Fruit fly (Drosophila melanogaster) whole organism, embryonic: Measurements from ENCODE around the gene CG5790.
A peak's percentile ranks its signal among the peaks of the same experiment; 100 is the strongest.

Source experiments
- Atf3 ChIP-seq: fragments of 200-800 bp; sonication (Bioruptor generic); optimal IDR thresholded peaks from 3 replicates; lab custom pipeline; 2016; ENCODE audit warnings: missing biosample characterization, missing genetic modification characterization
- B-H1 ChIP-seq: fragments of 200-800 bp; sonication (Bioruptor generic); IDR thresholded peaks from 3 replicates; pipeline ENCODE4 v1.3.6; 2022; ENCODE audit warnings: missing biosample characterization, missing genetic modification characterization
- Blimp-1 ChIP-seq: fragments of 200-800 bp; sonication (Bioruptor generic); optimal IDR thresholded peaks from 3 replicates; lab custom pipeline; 2018; ENCODE audit warnings: missing biosample characterization, missing genetic modification characterization, mild to moderate bottlenecking, moderate library complexity, missing genetic modification reagents
- BtbVII ChIP-seq: fragments of 200-800 bp; sonication (Bioruptor generic); optimal IDR thresholded peaks from 3 replicates; lab custom pipeline; 2017; ENCODE audit warnings: missing biosample characterization, mild to moderate bottlenecking, missing genetic modification characterization
- Bteb2 ChIP-seq: fragments of 200-800 bp; sonication (Bioruptor generic); optimal IDR thresholded peaks from 2 replicates; lab custom pipeline; 2016; ENCODE audit warnings: missing biosample characterization, missing genetic modification characterization
- CG10431 ChIP-seq: fragments of 200-800 bp; sonication (Bioruptor generic); optimal IDR thresholded peaks from 3 replicates; lab custom pipeline; 2018; ENCODE audit warnings: missing biosample characterization, mild to moderate bottlenecking, missing genetic modification characterization
- CG10959 ChIP-seq: fragments of 200-800 bp; sonication (Bioruptor generic); IDR thresholded peaks from 2 replicates; pipeline ENCODE4 v1.3.6; 2022; ENCODE audit warnings: missing biosample characterization, missing genetic modification characterization
- CG12744 ChIP-seq: fragments of 200-800 bp; sonication (Bioruptor generic); optimal IDR thresholded peaks from 2 replicates; lab custom pipeline; 2016; ENCODE audit warnings: missing biosample characterization, missing genetic modification characterization
- CG13296 ChIP-seq: fragments of 200-800 bp; sonication (Bioruptor generic); optimal IDR thresholded peaks from 3 replicates; lab custom pipeline; 2018; ENCODE audit warnings: missing biosample characterization, mild to moderate bottlenecking, missing genetic modification characterization
- CG17568 ChIP-seq: fragments of 200-800 bp; sonication (Bioruptor generic); optimal IDR thresholded peaks from 2 replicates; lab custom pipeline; 2018; ENCODE audit warnings: missing biosample characterization, mild to moderate bottlenecking, missing genetic modification characterization, moderate library complexity
- CG2199 ChIP-seq: fragments of 200-800 bp; sonication (Bioruptor generic); IDR thresholded peaks from 3 replicates; pipeline ENCODE4 v1.3.6; 2022; ENCODE audit warnings: missing biosample characterization, missing genetic modification characterization
- CG32772 ChIP-seq: fragments of 200-800 bp; sonication (Bioruptor generic); IDR thresholded peaks from 2 replicates; pipeline ENCODE4 v1.3.6; 2022; ENCODE audit warnings: missing biosample characterization, missing genetic modification characterization
- CG5180 ChIP-seq: fragments of 200-800 bp; sonication (Bioruptor generic); optimal IDR thresholded peaks from 3 replicates; lab custom pipeline; 2017; ENCODE audit warnings: missing biosample characterization, missing genetic modification characterization, mild to moderate bottlenecking, moderate library complexity, missing genetic modification reagents
- CG7745 ChIP-seq: fragments of 200-800 bp; sonication (Bioruptor generic); optimal IDR thresholded peaks from 2 replicates; lab custom pipeline; 2018; ENCODE audit warnings: missing biosample characterization, mild to moderate bottlenecking, missing genetic modification characterization, moderate library complexity
- CG7839 ChIP-seq: fragments of 200-800 bp; sonication (Bioruptor generic); optimal IDR thresholded peaks from 3 replicates; lab custom pipeline; 2018; ENCODE audit warnings: missing biosample characterization, mild to moderate bottlenecking, missing genetic modification characterization, moderate library complexity
- CG8281 ChIP-seq: fragments of 200-800 bp; sonication (Bioruptor generic); optimal IDR thresholded peaks from 2 replicates; lab custom pipeline; 2018; ENCODE audit warnings: missing biosample characterization, mild to moderate bottlenecking, missing genetic modification characterization, moderate library complexity
- CTCF ChIP-seq: fragments of 200-800 bp; sonication (Bioruptor generic); optimal IDR thresholded peaks from 2 replicates; lab custom pipeline; 2017; ENCODE audit warnings: missing biosample characterization, mild to moderate bottlenecking, missing genetic modification characterization, moderate library complexity
- CkIIα-i1 ChIP-seq: fragments of 200-800 bp; sonication (Bioruptor generic); IDR thresholded peaks from 2 replicates; pipeline ENCODE4 v1.3.6; 2022; ENCODE audit warnings: missing biosample characterization, missing genetic modification characterization
- Doc2 ChIP-seq: fragments of 200-800 bp; sonication (Bioruptor generic); IDR thresholded peaks from 2 replicates; pipeline ENCODE4 v1.3.6; 2022; ENCODE audit warnings: missing biosample characterization, missing genetic modification characterization
- Elba2 ChIP-seq: fragments of 200-800 bp; sonication (Bioruptor generic); optimal IDR thresholded peaks from 3 replicates; lab custom pipeline; 2016; ENCODE audit warnings: missing biosample characterization, missing genetic modification characterization
- HLH3B ChIP-seq: fragments of 200-800 bp; sonication (Bioruptor generic); IDR thresholded peaks from 2 replicates; pipeline ENCODE4 v1.3.6; 2022; ENCODE audit warnings: missing biosample characterization, missing genetic modification characterization
- HLHmδ ChIP-seq: fragments of 200-800 bp; sonication (Bioruptor generic); optimal IDR thresholded peaks from 2 replicates; lab custom pipeline; 2018; ENCODE audit warnings: missing biosample characterization, mild to moderate bottlenecking, missing genetic modification characterization, moderate library complexity
- Mad ChIP-seq: fragments of 200-800 bp; sonication (Bioruptor generic); optimal IDR thresholded peaks from 2 replicates; lab custom pipeline; 2016; ENCODE audit warnings: missing biosample characterization, missing genetic modification characterization
- NK7.1 ChIP-seq: fragments of 200-800 bp; sonication (Bioruptor generic); optimal IDR thresholded peaks from 3 replicates; lab custom pipeline; 2016; ENCODE audit warnings: missing biosample characterization, missing genetic modification characterization
- Ptx1 ChIP-seq: fragments of 200-800 bp; sonication (Bioruptor generic); IDR thresholded peaks from 2 replicates; pipeline ENCODE4 v1.3.6; 2022; ENCODE audit warnings: missing biosample characterization, missing genetic modification characterization
- Rfx ChIP-seq: fragments of 200-800 bp; sonication (Bioruptor generic); IDR thresholded peaks from 2 replicates; pipeline ENCODE4 v1.3.6; 2022; ENCODE audit warnings: missing biosample characterization, missing genetic modification characterization
- Six4 ChIP-seq: fragments of 200-800 bp; sonication (Bioruptor generic); optimal IDR thresholded peaks from 2 replicates; lab custom pipeline; 2016; ENCODE audit warnings: missing biosample characterization, missing genetic modification characterization
- Sry-δ ChIP-seq: fragments of 200-800 bp; sonication (Bioruptor generic); optimal IDR thresholded peaks from 2 replicates; lab custom pipeline; 2016; ENCODE audit warnings: missing biosample characterization, missing genetic modification characterization
- amos ChIP-seq: fragments of 200-800 bp; sonication (Bioruptor generic); IDR thresholded peaks from 2 replicates; pipeline ENCODE4 v1.3.6; 2022; ENCODE audit warnings: missing biosample characterization, missing genetic modification characterization; ENCODE audit not compliant: partially characterized antibody
- ara ChIP-seq: fragments of 200-800 bp; sonication (Bioruptor generic); IDR thresholded peaks from 2 replicates; pipeline ENCODE4 v1.3.6; 2022; ENCODE audit warnings: missing biosample characterization, missing genetic modification characterization
- bcd ChIP-seq: fragments of 200-800 bp; sonication (Bioruptor generic); optimal IDR thresholded peaks from 2 replicates; lab custom pipeline; 2017; ENCODE audit warnings: missing biosample characterization, mild to moderate bottlenecking, missing genetic modification characterization
- chif ChIP-seq, 2 experiments: fragments of 200-800 bp; sonication (Bioruptor generic); optimal IDR thresholded peaks; 3 replicates each; lab custom pipeline; 2016; ENCODE audit warnings: missing biosample characterization in 2 of 2, missing genetic modification characterization in 2 of 2
- crol ChIP-seq: fragments of 200-800 bp; sonication (Bioruptor generic); IDR thresholded peaks from 2 replicates; pipeline ENCODE4 v1.3.6; 2022; ENCODE audit warnings: missing biosample characterization, missing genetic modification characterization
- eve ChIP-seq, 2 experiments: fragments of >200 bp; optimal IDR thresholded peaks; 2 replicates each; lab custom pipeline; 2017; ENCODE audit warnings: missing biosample characterization in 2 of 2, missing genetic modification characterization in 2 of 2
- ewg ChIP-seq: fragments of 200-800 bp; sonication (Bioruptor generic); optimal IDR thresholded peaks from 3 replicates; lab custom pipeline; 2017; ENCODE audit warnings: mild to moderate bottlenecking, missing biosample characterization, missing genetic modification reagents, missing genetic modification characterization
- eyg ChIP-seq: fragments of 200-800 bp; sonication (Bioruptor generic); optimal IDR thresholded peaks from 3 replicates; lab custom pipeline; 2016; ENCODE audit warnings: missing biosample characterization, missing genetic modification characterization
- fd3F ChIP-seq: fragments of 200-800 bp; sonication (Bioruptor generic); optimal IDR thresholded peaks from 2 replicates; lab custom pipeline; 2018; ENCODE audit warnings: missing biosample characterization, mild to moderate bottlenecking, missing genetic modification characterization, moderate library complexity
- fd96Cb ChIP-seq: fragments of 200-800 bp; sonication (Bioruptor generic); optimal IDR thresholded peaks from 2 replicates; lab custom pipeline; 2018; ENCODE audit warnings: missing biosample characterization, mild to moderate bottlenecking, missing genetic modification characterization, moderate library complexity
- gro ChIP-seq: fragments of 200-800 bp; sonication (Bioruptor generic); optimal IDR thresholded peaks from 2 replicates; lab custom pipeline; 2016; ENCODE audit warnings: missing biosample characterization, missing genetic modification characterization
- klu ChIP-seq: fragments of 200-800 bp; sonication (Bioruptor generic); IDR thresholded peaks from 2 replicates; pipeline ENCODE4 v1.3.6; 2022; ENCODE audit warnings: missing biosample characterization, missing genetic modification characterization
- luna ChIP-seq: fragments of 200-800 bp; sonication (Bioruptor generic); optimal IDR thresholded peaks from 2 replicates; lab custom pipeline; 2016; ENCODE audit warnings: missing biosample characterization, missing genetic modification characterization
- org-1 ChIP-seq: fragments of 200-800 bp; sonication (Bioruptor generic); optimal IDR thresholded peaks from 2 replicates; lab custom pipeline; 2017; ENCODE audit warnings: missing biosample characterization, missing genetic modification characterization
- peb ChIP-seq: fragments of 200-800 bp; sonication (Bioruptor generic); IDR thresholded peaks from 2 replicates; pipeline ENCODE4 v1.3.6; 2022; ENCODE audit warnings: missing biosample characterization, missing genetic modification characterization
- pita ChIP-seq: fragments of 200-800 bp; sonication (Bioruptor generic); optimal IDR thresholded peaks from 2 replicates; lab custom pipeline; 2017; ENCODE audit warnings: missing biosample characterization, mild to moderate bottlenecking, missing genetic modification characterization
- sim ChIP-seq: fragments of 200-800 bp; sonication (Bioruptor generic); IDR thresholded peaks from 2 replicates; pipeline ENCODE4 v1.3.6; 2022; ENCODE audit warnings: missing biosample characterization, missing genetic modification characterization
- sna ChIP-seq: fragments of 200-800 bp; sonication (Bioruptor generic); IDR thresholded peaks from 2 replicates; pipeline ENCODE4 v1.3.6; 2022; ENCODE audit warnings: missing biosample characterization, missing genetic modification characterization; ENCODE audit not compliant: partially characterized antibody
- ssp ChIP-seq: fragments of 200-800 bp; sonication (Bioruptor generic); IDR thresholded peaks from 2 replicates; pipeline ENCODE4 v1.3.6; 2022; ENCODE audit warnings: missing biosample characterization, missing genetic modification characterization
- ttk ChIP-seq: fragments of 200-800 bp; sonication (Bioruptor generic); IDR thresholded peaks from 2 replicates; pipeline ENCODE4 v2.1.2; 2022; ENCODE audit warnings: missing biosample characterization, missing genetic modification characterization
- twi ChIP-seq: fragments of 200-800 bp; optimal IDR thresholded peaks from 2 replicates; lab custom pipeline; 2019; ENCODE audit warnings: missing biosample characterization, mild to moderate bottlenecking, missing genetic modification characterization, moderate library complexity
- usp ChIP-seq: fragments of >200 bp; optimal IDR thresholded peaks from 2 replicates; lab custom pipeline; 2017; ENCODE audit warnings: missing biosample characterization, missing genetic modification characterization
- z ChIP-seq: fragments of 200-800 bp; sonication (Bioruptor generic); IDR thresholded peaks from 3 replicates; pipeline ENCODE4 v1.3.6; 2022; ENCODE audit warnings: missing biosample characterization, missing genetic modification characterization
- zen2 ChIP-seq: fragments of 200-800 bp; sonication (Bioruptor generic); IDR thresholded peaks from 3 replicates; pipeline ENCODE4 v1.3.6; 2022; ENCODE audit warnings: missing biosample characterization, missing genetic modification characterization; ENCODE audit not compliant: partially characterized antibody

The CG5790 gene

dm6 chr2L:18325120-18325581 lies 30.5 kb downstream of the CG5790 start (continued):
- TF ChIP-seq HLHmδ (GFP tag; lab: Kevin White, UChicago): no peak
- TF ChIP-seq eve (GFP tag; optimal IDR thresholded peaks at IDR 0.05; lab: Kevin White, UChicago): peak in 1 of 2 experiments; percentile 94
- TF ChIP-seq ewg (GFP tag; lab: Kevin White, UChicago): peak; percentile 78
- no peak for TF ChIP-seq CG7745 (tag; lab: Kevin White, UChicago)
- peak; percentile 62 for TF ChIP-seq NK7.1 (GFP tag; lab: Kevin White, UChicago)
- TF ChIP-seq pita (GFP tag; lab: Kevin White, UChicago): no peak
- peak; percentile 91 for TF ChIP-seq CG7839 (tag; lab: Kevin White, UChicago)
- peak; percentile 44 for TF ChIP-seq eyg (GFP tag; lab: Kevin White, UChicago)
- no peak for TF ChIP-seq amos (GFP tag; lab: Robert Waterston, UW)
- TF ChIP-seq CTCF: peak; percentile 34
- TF ChIP-seq peb (GFP tag; lab: Robert Waterston, UW): peak; percentile 77
- peak; percentile 85 for TF ChIP-seq Atf3 (GFP tag; lab: Kevin White, UChicago)
- TF ChIP-seq CG10959: peak; percentile 76; the same call in 1 of the 2 replicates
- TF ChIP-seq Bteb2 (GFP tag; lab: Kevin White, UChicago): peak; percentile 57
- peak; percentile 49 for TF ChIP-seq Sry-δ
- TF ChIP-seq Doc2: no peak; the same call in 1 of the 2 replicates
- TF ChIP-seq B-H1 (GFP tag; lab: Robert Waterston, UW): peak; percentile 79
- peak; percentile 89 for TF ChIP-seq Ptx1 (GFP tag; lab: Robert Waterston, UW)
- TF ChIP-seq gro (GFP tag; lab: Kevin White, UChicago): peak; percentile 6
- TF ChIP-seq klu (GFP tag; lab: Robert Waterston, UW): peak; percentile 40; the same call in 1 of the 2 replicates
- TF ChIP-seq Blimp-1: peak; percentile 90
- TF ChIP-seq CG8281 (tag; lab: Kevin White, UChicago): peak; percentile 68
- peak; percentile 87 for TF ChIP-seq CG32772 (GFP tag; lab: Robert Waterston, UW)
- no peak for TF ChIP-seq sna (GFP tag; lab: Robert Waterston, UW)
- peak; percentile 83 for TF ChIP-seq ttk (GFP tag; lab: Robert Waterston, UW)
- TF ChIP-seq org-1 (GFP tag; lab: Kevin White, UChicago): peak; percentile 71
- TF ChIP-seq twi (tag; lab: Kevin White, UChicago): peak; percentile 80
- TF ChIP-seq Rfx: peak; percentile 87
- peak; percentile 81 for TF ChIP-seq HLH3B (GFP tag; lab: Robert Waterston, UW)
- TF ChIP-seq Six4 (GFP tag; lab: Kevin White, UChicago): peak; percentile 76
- TF ChIP-seq bcd (GFP tag; lab: Kevin White, UChicago): peak; percentile 81
- peak; percentile 75 for TF ChIP-seq BtbVII
- peak; percentile 56 for TF ChIP-seq CG13296 (GFP tag; lab: Kevin White, UChicago)
- TF ChIP-seq CG12744 (GFP tag; lab: Kevin White, UChicago): peak; percentile 65
- TF ChIP-seq z (GFP tag; lab: Robert Waterston, UW): no peak
- TF ChIP-seq fd96Cb (tag; lab: Kevin White, UChicago): peak; percentile 89
- TF ChIP-seq fd3F (GFP tag; lab: Kevin White, UChicago): peak; percentile 70
- TF ChIP-seq crol (GFP tag; lab: Robert Waterston, UW): peak; percentile 74
- TF ChIP-seq CG2199 (GFP tag; lab: Robert Waterston, UW): peak; percentile 94
- TF ChIP-seq chif (GFP tag; optimal IDR thresholded peaks at IDR 0.05; lab: Kevin White, UChicago): peak; percentile 89 to 90
- TF ChIP-seq usp: no peak
- no peak for TF ChIP-seq luna (GFP tag; lab: Kevin White, UChicago)
- TF ChIP-seq CkIIα-i1 (GFP tag; lab: Robert Waterston, UW): peak; percentile 59; the same call in 1 of the 2 replicates
- peak; percentile 71 for TF ChIP-seq CG10431 (GFP tag; lab: Kevin White, UChicago)
- no peak for TF ChIP-seq Elba2
- no peak for TF ChIP-seq zen2 (GFP tag; lab: Robert Waterston, UW)
- TF ChIP-seq ara (GFP tag; lab: Robert Waterston, UW): peak; percentile 87
- TF ChIP-seq Mad: peak; percentile 74
- peak; percentile 75 for TF ChIP-seq ssp
- peak; percentile 52 for TF ChIP-seq CG17568
- peak; percentile 73 for TF ChIP-seq CG5180
- TF ChIP-seq sim: peak; percentile 70; the same call in 1 of the 2 replicates
